Fruit fly (Drosophila melanogaster) whole organism, embryonic: Measurements from ENCODE around the gene CG6420.

Source experiments
- CG10209 ChIP-seq: fragments of 200-800 bp; sonication (Bioruptor generic); optimal IDR thresholded peaks from 3 replicates; lab custom pipeline; 2017; ENCODE audit warnings: missing biosample characterization, mild to moderate bottlenecking, missing genetic modification characterization, missing genetic modification reagents
- CG1024 ChIP-seq: fragments of 200-800 bp; sonication (Bioruptor generic); IDR thresholded peaks from 2 replicates; pipeline ENCODE4 v1.3.6; 2022; ENCODE audit warnings: missing biosample characterization, missing genetic modification characterization
- CG11398 ChIP-seq: fragments of 200-800 bp; sonication (Bioruptor generic); optimal IDR thresholded peaks from 2 replicates; lab custom pipeline; 2016; ENCODE audit warnings: missing biosample characterization, missing genetic modification characterization
- CG11696 ChIP-seq: fragments of 200-800 bp; sonication (Bioruptor generic); IDR thresholded peaks from 2 replicates; pipeline ENCODE4 v1.3.6; 2022; ENCODE audit warnings: missing biosample characterization, missing genetic modification characterization
- CG13624 ChIP-seq: fragments of 200-800 bp; sonication (Bioruptor generic); optimal IDR thresholded peaks from 2 replicates; lab custom pipeline; 2016; ENCODE audit warnings: missing biosample characterization, missing genetic modification characterization
- CG14710 ChIP-seq: fragments of 200-800 bp; sonication (Bioruptor generic); optimal IDR thresholded peaks from 3 replicates; lab custom pipeline; 2019; ENCODE audit warnings: missing biosample characterization, mild to moderate bottlenecking, missing genetic modification characterization, moderate library complexity
- CG15011 ChIP-seq: fragments of 200-800 bp; sonication (Bioruptor generic); optimal IDR thresholded peaks from 3 replicates; lab custom pipeline; 2018; ENCODE audit warnings: missing biosample characterization, mild to moderate bottlenecking, missing genetic modification characterization
- CG16815 ChIP-seq: fragments of 200-800 bp; sonication (Bioruptor generic); optimal IDR thresholded peaks from 3 replicates; lab custom pipeline; 2017; ENCODE audit warnings: missing biosample characterization, mild to moderate bottlenecking, missing genetic modification characterization
- CG17186 ChIP-seq: fragments of 200-800 bp; sonication (Bioruptor generic); optimal IDR thresholded peaks from 3 replicates; lab custom pipeline; 2017; ENCODE audit warnings: missing biosample characterization, missing genetic modification reagents, missing genetic modification characterization
- CG17612 ChIP-seq: fragments of 200-800 bp; sonication (Bioruptor generic); IDR thresholded peaks from 2 replicates; pipeline ENCODE4 v1.3.6; 2022; ENCODE audit warnings: missing biosample characterization, missing genetic modification characterization
- CG17912 ChIP-seq: fragments of 200-800 bp; sonication (Bioruptor generic); optimal IDR thresholded peaks from 2 replicates; lab custom pipeline; 2018; ENCODE audit warnings: missing biosample characterization, mild to moderate bottlenecking, missing genetic modification characterization
- CG18262 ChIP-seq: fragments of 200-800 bp; optimal IDR thresholded peaks from 3 replicates; lab custom pipeline; 2019; ENCODE audit warnings: missing biosample characterization, mild to moderate bottlenecking, missing genetic modification characterization, moderate library complexity
- CG18764 ChIP-seq: fragments of 200-800 bp; sonication (Bioruptor generic); optimal IDR thresholded peaks from 3 replicates; lab custom pipeline; 2016; ENCODE audit warnings: missing biosample characterization, missing genetic modification characterization
- CG30020 ChIP-seq: fragments of 200-800 bp; optimal IDR thresholded peaks from 2 replicates; lab custom pipeline; 2019; ENCODE audit warnings: missing biosample characterization, mild to moderate bottlenecking, missing genetic modification characterization, moderate library complexity
- CG30431 ChIP-seq: fragments of 200-800 bp; sonication (Bioruptor generic); optimal IDR thresholded peaks from 2 replicates; lab custom pipeline; 2017; ENCODE audit warnings: missing biosample characterization, missing genetic modification characterization
- CG3065 ChIP-seq: fragments of 200-800 bp; sonication (Bioruptor generic); optimal IDR thresholded peaks from 2 replicates; lab custom pipeline; 2016; ENCODE audit warnings: missing biosample characterization, missing genetic modification characterization
- CG4617 ChIP-seq: fragments of 200-800 bp; sonication (Bioruptor generic); optimal IDR thresholded peaks from 3 replicates; lab custom pipeline; 2016; ENCODE audit warnings: missing biosample characterization, missing genetic modification characterization, borderline replicate concordance
- CG6272 ChIP-seq: fragments of 200-800 bp; sonication (Bioruptor generic); IDR thresholded peaks from 2 replicates; pipeline ENCODE4 v1.3.6; 2022; ENCODE audit warnings: missing biosample characterization, missing genetic modification characterization
- CG8478 ChIP-seq: fragments of >200 bp; optimal IDR thresholded peaks from 2 replicates; lab custom pipeline; 2018
- CG9437 ChIP-seq: fragments of 200-800 bp; sonication (Bioruptor generic); optimal IDR thresholded peaks from 2 replicates; lab custom pipeline; 2018; ENCODE audit warnings: missing biosample characterization, mild to moderate bottlenecking, missing genetic modification characterization
- CG9609 ChIP-seq: fragments of 200-800 bp; sonication (Bioruptor generic); optimal IDR thresholded peaks from 3 replicates; lab custom pipeline; 2016; ENCODE audit warnings: missing biosample characterization, missing genetic modification characterization
- CG9817 ChIP-seq: fragments of 200-800 bp; sonication (Bioruptor generic); optimal IDR thresholded peaks from 2 replicates; lab custom pipeline; 2018; ENCODE audit warnings: missing biosample characterization, mild to moderate bottlenecking, missing genetic modification characterization, moderate library complexity
- CkIIα-i1 ChIP-seq: fragments of 200-800 bp; sonication (Bioruptor generic); IDR thresholded peaks from 2 replicates; pipeline ENCODE4 v1.3.6; 2022; ENCODE audit warnings: missing biosample characterization, missing genetic modification characterization
- Dfd ChIP-seq, 2 experiments: fragments of >200 bp; optimal IDR thresholded peaks; 2 replicates each; lab custom pipeline; 2017; ENCODE audit warnings: missing biosample characterization in 2 of 2, missing genetic modification characterization in 2 of 2
- Dip2 ChIP-seq: fragments of 200-800 bp; sonication (Bioruptor generic); IDR thresholded peaks from 2 replicates; pipeline ENCODE4 v1.3.6; 2022; ENCODE audit warnings: missing biosample characterization, missing genetic modification characterization
- Doc2 ChIP-seq: fragments of 200-800 bp; sonication (Bioruptor generic); IDR thresholded peaks from 2 replicates; pipeline ENCODE4 v1.3.6; 2022; ENCODE audit warnings: missing biosample characterization, missing genetic modification characterization
- Elba2 ChIP-seq: fragments of 200-800 bp; sonication (Bioruptor generic); optimal IDR thresholded peaks from 3 replicates; lab custom pipeline; 2016; ENCODE audit warnings: missing biosample characterization, missing genetic modification characterization
- Hr3 ChIP-seq: fragments of 200-800 bp; sonication (Bioruptor generic); optimal IDR thresholded peaks from 3 replicates; lab custom pipeline; 2016; ENCODE audit warnings: missing biosample characterization, missing genetic modification characterization
- Lim3 ChIP-seq: fragments of 200-800 bp; sonication (Bioruptor generic); IDR thresholded peaks from 2 replicates; pipeline ENCODE4 v1.3.6; 2022; ENCODE audit warnings: missing biosample characterization, missing genetic modification characterization
- Mes4 ChIP-seq: fragments of 200-800 bp; sonication (Bioruptor generic); optimal IDR thresholded peaks from 2 replicates; lab custom pipeline; 2016; ENCODE audit warnings: missing biosample characterization, missing genetic modification characterization
- NK7.1 ChIP-seq: fragments of 200-800 bp; sonication (Bioruptor generic); optimal IDR thresholded peaks from 3 replicates; lab custom pipeline; 2016; ENCODE audit warnings: missing biosample characterization, missing genetic modification characterization
- NfI ChIP-seq: fragments of 200-800 bp; sonication (Bioruptor generic); optimal IDR thresholded peaks from 3 replicates; lab custom pipeline; 2018; ENCODE audit warnings: missing biosample characterization, mild to moderate bottlenecking, missing genetic modification characterization, moderate library complexity
- Oli ChIP-seq: fragments of 200-800 bp; sonication (Bioruptor generic); optimal IDR thresholded peaks from 2 replicates; lab custom pipeline; 2018; ENCODE audit warnings: missing biosample characterization, mild to moderate bottlenecking, missing genetic modification characterization, moderate library complexity
- PHDP ChIP-seq: fragments of 200-800 bp; sonication (Bioruptor generic); optimal IDR thresholded peaks from 3 replicates; lab custom pipeline; 2018; ENCODE audit warnings: missing biosample characterization, mild to moderate bottlenecking, missing genetic modification characterization, moderate library complexity
- Poxn ChIP-seq: fragments of 200-800 bp; sonication (Bioruptor generic); IDR thresholded peaks from 2 replicates; pipeline ENCODE4 v1.3.6; 2022; ENCODE audit warnings: missing biosample characterization, missing genetic modification characterization
- Stat92E ChIP-seq, 3 experiments: fragments of >200 bp in 2 of 3; fragments of 200-800 bp in 1 of 3; sonication (Bioruptor generic) in 1 of 3; optimal IDR thresholded peaks; 2 replicates each; lab custom pipeline; 2017 to 2019; ENCODE audit warnings: missing biosample characterization in 3 of 3, missing genetic modification characterization in 3 of 3, mild to moderate bottlenecking in 1 of 3, moderate library complexity in 1 of 3
- YL-1 ChIP-seq: fragments of 200-800 bp; sonication (Bioruptor generic); optimal IDR thresholded peaks from 3 replicates; lab custom pipeline; 2017; ENCODE audit warnings: missing biosample characterization, mild to moderate bottlenecking, missing genetic modification characterization
- ac ChIP-seq: fragments of 200-800 bp; sonication (Bioruptor generic); optimal IDR thresholded peaks from 3 replicates; lab custom pipeline; 2017; ENCODE audit warnings: missing biosample characterization, mild to moderate bottlenecking, missing genetic modification characterization
- ara ChIP-seq: fragments of 200-800 bp; sonication (Bioruptor generic); IDR thresholded peaks from 2 replicates; pipeline ENCODE4 v1.3.6; 2022; ENCODE audit warnings: missing biosample characterization, missing genetic modification characterization
- ash1 ChIP-seq: fragments of 200-800 bp; sonication (Bioruptor generic); optimal IDR thresholded peaks from 2 replicates; lab custom pipeline; 2018; ENCODE audit warnings: missing biosample characterization, mild to moderate bottlenecking, missing genetic modification characterization
- bsh ChIP-seq, 2 experiments: fragments of 200-800 bp; sonication (Bioruptor generic); optimal IDR thresholded peaks; 2 replicates each; lab custom pipeline; 2017 to 2018; ENCODE audit warnings: mild to moderate bottlenecking in 2 of 2, missing biosample characterization in 2 of 2, missing genetic modification characterization in 2 of 2, moderate library complexity in 1 of 2
- croc ChIP-seq: fragments of 200-800 bp; sonication (Bioruptor generic); conservative IDR thresholded peaks from 3 replicates; pipeline ENCODE4 v1.3.6; 2022; ENCODE audit warnings: missing biosample characterization, missing genetic modification characterization
- dan ChIP-seq: fragments of 200-800 bp; sonication (Bioruptor generic); IDR thresholded peaks from 2 replicates; pipeline ENCODE4 v1.3.6; 2022; ENCODE audit warnings: missing biosample characterization, missing genetic modification characterization
- dmrt11E ChIP-seq: fragments of 200-800 bp; sonication (Bioruptor generic); optimal IDR thresholded peaks from 3 replicates; lab custom pipeline; 2018; ENCODE audit warnings: missing biosample characterization, mild to moderate bottlenecking, missing genetic modification characterization, moderate library complexity
- eyg ChIP-seq: fragments of 200-800 bp; sonication (Bioruptor generic); optimal IDR thresholded peaks from 3 replicates; lab custom pipeline; 2016; ENCODE audit warnings: missing biosample characterization, missing genetic modification characterization
- kay ChIP-seq: fragments of 200-800 bp; sonication (Bioruptor generic); optimal IDR thresholded peaks from 2 replicates; lab custom pipeline; 2016; ENCODE audit warnings: missing biosample characterization, missing genetic modification characterization
- pros ChIP-seq: fragments of 200-800 bp; sonication (Bioruptor generic); optimal IDR thresholded peaks from 3 replicates; lab custom pipeline; 2019; ENCODE audit warnings: missing biosample characterization, mild to moderate bottlenecking, missing genetic modification characterization, moderate library complexity
- psq ChIP-seq: fragments of 200-800 bp; sonication (Bioruptor generic); optimal IDR thresholded peaks from 2 replicates; lab custom pipeline; 2017; ENCODE audit warnings: missing biosample characterization, missing genetic modification characterization
- sr ChIP-seq: fragments of 200-800 bp; sonication (Bioruptor generic); IDR thresholded peaks from 3 replicates; pipeline ENCODE4 v1.3.6; 2022; ENCODE audit warnings: missing biosample characterization, missing genetic modification characterization
- tll ChIP-seq, 2 experiments: fragments of 200-800 bp in 1 of 2; fragments of >200 bp in 1 of 2; sonication (Bioruptor generic) in 1 of 2; optimal IDR thresholded peaks; 2 replicates each; lab custom pipeline; 2017 to 2019; ENCODE audit warnings: missing biosample characterization in 2 of 2, missing genetic modification characterization in 2 of 2, mild to moderate bottlenecking in 1 of 2, moderate library complexity in 1 of 2
- ttk ChIP-seq: fragments of 200-800 bp; sonication (Bioruptor generic); IDR thresholded peaks from 2 replicates; pipeline ENCODE4 v2.1.2; 2022; ENCODE audit warnings: missing biosample characterization, missing genetic modification characterization
- vfl ChIP-seq: fragments of 200-800 bp; sonication (Bioruptor generic); optimal IDR thresholded peaks from 2 replicates; lab custom pipeline; 2016; ENCODE audit warnings: missing biosample characterization, missing genetic modification characterization

Gene CG6420

dm6 chr3R:26717295-26717694, 7.7 kb downstream of the CG6420 start, which contains the start of gene CG6425 (continued):
- peak; percentile 89 for TF ChIP-seq CG30020 (tag; lab: Kevin White, UChicago)
- TF ChIP-seq ttk (GFP tag; lab: Robert Waterston, UW): no peak
- TF ChIP-seq CG10209 (GFP tag; lab: Kevin White, UChicago): no peak
- TF ChIP-seq vfl (GFP tag; lab: Kevin White, UChicago): no peak
- peak; percentile 54 for TF ChIP-seq CG14710 (tag; lab: Kevin White, UChicago)
- no peak for TF ChIP-seq NK7.1 (GFP tag; lab: Kevin White, UChicago)
- no peak for TF ChIP-seq CkIIα-i1 (GFP tag; lab: Robert Waterston, UW)
- no peak for TF ChIP-seq CG3065 (GFP tag; lab: Kevin White, UChicago)
- TF ChIP-seq CG9817 (tag; lab: Kevin White, UChicago): peak; percentile 50
- no peak for TF ChIP-seq psq (GFP tag; lab: Kevin White, UChicago)
- TF ChIP-seq CG15011 (GFP tag; lab: Kevin White, UChicago): no peak
- peak; percentile 31 for TF ChIP-seq dmrt11E (tag; lab: Kevin White, UChicago)
- no peak for TF ChIP-seq CG17912 (GFP tag; lab: Kevin White, UChicago)
- no peak for TF ChIP-seq CG11696 (GFP tag; lab: Robert Waterston, UW)
- no peak for TF ChIP-seq CG11398 (GFP tag; lab: Kevin White, UChicago)
- no peak for TF ChIP-seq CG9609 (GFP tag; lab: Kevin White, UChicago)
- no peak for TF ChIP-seq PHDP (tag; lab: Kevin White, UChicago)
- TF ChIP-seq ash1 (GFP tag; lab: Kevin White, UChicago): no peak
- no peak for TF ChIP-seq CG17186 (GFP tag; lab: Kevin White, UChicago)
- no peak for TF ChIP-seq sr (GFP tag; lab: Robert Waterston, UW)
- TF ChIP-seq kay (GFP tag; lab: Kevin White, UChicago): no peak
- TF ChIP-seq YL-1 (GFP tag; lab: Kevin White, UChicago): no peak
- no peak for TF ChIP-seq NfI (GFP tag; lab: Kevin White, UChicago)
- TF ChIP-seq CG13624 (GFP tag; lab: Kevin White, UChicago): no peak
- no peak for TF ChIP-seq Oli (tag; lab: Kevin White, UChicago)
- TF ChIP-seq tll (GFP tag; optimal IDR thresholded peaks at IDR 0.05; lab: Kevin White, UChicago): no peak
- no peak for TF ChIP-seq Doc2
- no peak for TF ChIP-seq croc (GFP tag; lab: Robert Waterston, UW)
- TF ChIP-seq CG30431: no peak
- no peak; the same call in 1 of the 2 replicates for TF ChIP-seq Poxn
- TF ChIP-seq CG9437 (GFP tag; lab: Kevin White, UChicago): no peak
- TF ChIP-seq CG8478 (lab: Kevin White, UChicago): no peak
- TF ChIP-seq CG18764 (GFP tag; lab: Kevin White, UChicago): no peak
- TF ChIP-seq Elba2 (GFP tag; lab: Kevin White, UChicago): peak; percentile 89
- TF ChIP-seq CG17612 (GFP tag; lab: Robert Waterston, UW): no peak
- TF ChIP-seq Dip2 (GFP tag; lab: Robert Waterston, UW): no peak
- no peak for TF ChIP-seq eyg (GFP tag; lab: Kevin White, UChicago)
- peak in 1 of 2 experiments; percentile 6 for TF ChIP-seq bsh (GFP tag; optimal IDR thresholded peaks at IDR 0.05; lab: Kevin White, UChicago)
- TF ChIP-seq CG18262 (tag; lab: Kevin White, UChicago): peak; percentile 20
- peak; percentile 52; the same call in 1 of the 2 replicates for TF ChIP-seq CG1024 (GFP tag; lab: Robert Waterston, UW)
- no peak for TF ChIP-seq Lim3 (GFP tag; lab: Robert Waterston, UW)
- no peak for TF ChIP-seq pros (GFP tag; lab: Kevin White, UChicago)
- peak; percentile 4 for TF ChIP-seq CG16815 (GFP tag; lab: Kevin White, UChicago)
- TF ChIP-seq Hr3 (GFP tag; lab: Kevin White, UChicago): peak; percentile 14
- TF ChIP-seq CG6272 (GFP tag; lab: Robert Waterston, UW): no peak
- no peak for TF ChIP-seq dan
- TF ChIP-seq Dfd (GFP tag; optimal IDR thresholded peaks at IDR 0.05; lab: Kevin White, UChicago): peak in 1 of 2 experiments; percentile 51
- TF ChIP-seq Mes4 (GFP tag; lab: Kevin White, UChicago): no peak
- TF ChIP-seq CG4617: peak; percentile 1
- TF ChIP-seq ara: no peak
- no peak for TF ChIP-seq Stat92E (GFP tag; optimal IDR thresholded peaks at IDR 0.05; lab: Kevin White, UChicago)
- no peak for TF ChIP-seq ac (GFP tag; lab: Kevin White, UChicago)
